Worm (Caenorhabditis elegans) whole organism, L1 larva: ENCODE results near the gene fbxl-4.

Experiments
- F16B12.6 ChIP-seq: fragments of 150-350 bp; optimal IDR thresholded peaks from 2 replicates; lab custom pipeline; 2014; ENCODE audit warnings: missing biosample characterization, missing genetic modification characterization
- ces-1 ChIP-seq: fragments of 150-350 bp; optimal IDR thresholded peaks from 2 replicates; lab custom pipeline; 2014; ENCODE audit warnings: missing biosample characterization, missing genetic modification reagents, missing genetic modification characterization
- ets-5 ChIP-seq: fragments of 200-800 bp; sonication (Bioruptor generic); IDR thresholded peaks from 2 replicates; pipeline ENCODE4 v1.3.6; 2022; ENCODE audit warnings: missing genetic modification characterization, missing compliant biosample characterization
- unc-86 ChIP-seq: sonication (generic microtip); optimal IDR thresholded peaks from 2 replicates; lab custom pipeline; 2016; ENCODE audit warnings: missing genetic modification characterization, missing compliant biosample characterization

ce11 chrX:6640570-6641199 lies 52.1 kb downstream of the fbxl-4 start, which contains the start of gene nhr-120:
- TF ChIP-seq unc-86 (tag; lab: Kevin White, UChicago) (no peak), F16B12.6 (tag; lab: Kevin White, UChicago) (no peak), ces-1 (GFP tag; lab: Kevin White, UChicago) (no peak), ets-5 (GFP tag; lab: Robert Waterston, UW) (no peak)
